Worm (Caenorhabditis elegans): ENCODE results near the gene nhr-198.

ce11 chrV:15644575-15644974 is 49.2 kb upstream of the nhr-198 start, which contains the start of gene str-23:
- TF ChIP-seq nhr-77 (tag; optimal IDR thresholded peaks at IDR 0.05) (no peak), elt-1 (tag; optimal IDR thresholded peaks at IDR 0.05) (no peak), mdl-1 (tag; optimal IDR thresholded peaks at IDR 0.05) (no peak), unc-39 (tag; optimal IDR thresholded peaks at IDR 0.05) (no peak), jun-1 (tag; optimal IDR thresholded peaks at IDR 0.05) (no peak), ama-1 (optimal IDR thresholded peaks at IDR 0.05) (no peak)

Measured in whole organism, L3 larva.